Fruit fly (Drosophila melanogaster) whole organism, embryonic: Measurements from ENCODE around the gene SamDC.

ENCODE experiments used
- Antp ChIP-seq: fragments of 200-800 bp; sonication (Bioruptor generic); optimal IDR thresholded peaks from 3 replicates; lab custom pipeline; 2016; ENCODE audit warnings: missing biosample characterization, missing genetic modification characterization
- Atf-2 ChIP-seq: fragments of 200-800 bp; sonication (Bioruptor generic); optimal IDR thresholded peaks from 2 replicates; lab custom pipeline; 2016; ENCODE audit warnings: missing biosample characterization, missing genetic modification characterization
- CG10979 ChIP-seq: fragments of 200-800 bp; sonication (Bioruptor generic); optimal IDR thresholded peaks from 2 replicates; lab custom pipeline; 2018; ENCODE audit warnings: missing biosample characterization, mild to moderate bottlenecking, missing genetic modification characterization, moderate library complexity
- CG11456 ChIP-seq: fragments of 200-800 bp; sonication (Bioruptor generic); IDR thresholded peaks from 3 replicates; pipeline ENCODE4 v1.3.6; 2022; ENCODE audit warnings: missing biosample characterization, missing genetic modification characterization
- CG11560 ChIP-seq: fragments of 200-800 bp; sonication (Bioruptor generic); IDR thresholded peaks from 3 replicates; pipeline ENCODE4 v1.3.6; 2022; ENCODE audit warnings: missing biosample characterization, missing genetic modification characterization
- CG11723 ChIP-seq: fragments of 200-800 bp; sonication (Bioruptor generic); optimal IDR thresholded peaks from 2 replicates; lab custom pipeline; 2017; ENCODE audit warnings: missing biosample characterization, mild to moderate bottlenecking, missing genetic modification characterization
- CG12391 ChIP-seq: fragments of 200-800 bp; sonication (Bioruptor generic); optimal IDR thresholded peaks from 3 replicates; lab custom pipeline; 2018; ENCODE audit warnings: missing biosample characterization, mild to moderate bottlenecking, missing genetic modification characterization, moderate library complexity
- CG13287 ChIP-seq: fragments of 200-800 bp; sonication (Bioruptor generic); IDR thresholded peaks from 2 replicates; pipeline ENCODE4 v1.3.6; 2022; ENCODE audit warnings: missing biosample characterization, missing genetic modification characterization; ENCODE audit not compliant: partially characterized antibody
- CG13296 ChIP-seq: fragments of 200-800 bp; sonication (Bioruptor generic); optimal IDR thresholded peaks from 3 replicates; lab custom pipeline; 2018; ENCODE audit warnings: missing biosample characterization, mild to moderate bottlenecking, missing genetic modification characterization
- CG2116 ChIP-seq: fragments of 200-800 bp; sonication (Bioruptor generic); optimal IDR thresholded peaks from 3 replicates; lab custom pipeline; 2018; ENCODE audit warnings: missing biosample characterization, mild to moderate bottlenecking, missing genetic modification characterization
- CG2199 ChIP-seq: fragments of 200-800 bp; sonication (Bioruptor generic); IDR thresholded peaks from 3 replicates; pipeline ENCODE4 v1.3.6; 2022; ENCODE audit warnings: missing biosample characterization, missing genetic modification characterization
- CG33557 ChIP-seq: fragments of 200-800 bp; sonication (Bioruptor generic); optimal IDR thresholded peaks from 2 replicates; lab custom pipeline; 2019; ENCODE audit warnings: missing biosample characterization, mild to moderate bottlenecking, missing genetic modification characterization, moderate library complexity
- CG34224 ChIP-seq: fragments of 200-800 bp; sonication (Bioruptor generic); IDR thresholded peaks from 3 replicates; pipeline ENCODE4 v1.3.6; 2022; ENCODE audit warnings: missing biosample characterization, missing genetic modification characterization; ENCODE audit not compliant: partially characterized antibody
- CG6689 ChIP-seq: fragments of 200-800 bp; sonication (Bioruptor generic); IDR thresholded peaks from 2 replicates; pipeline ENCODE4 v1.3.6; 2022; ENCODE audit warnings: missing biosample characterization, missing genetic modification characterization
- CG7357 ChIP-seq: fragments of 200-800 bp; sonication (Bioruptor generic); IDR thresholded peaks from 3 replicates; pipeline ENCODE4 v1.3.6; 2022; ENCODE audit warnings: missing biosample characterization, missing genetic modification characterization
- CG9797 ChIP-seq: fragments of 200-800 bp; sonication (Bioruptor generic); optimal IDR thresholded peaks from 3 replicates; lab custom pipeline; 2018; ENCODE audit warnings: missing biosample characterization, mild to moderate bottlenecking, missing genetic modification characterization
- Chrac-16 ChIP-seq: fragments of 200-800 bp; sonication (Bioruptor generic); optimal IDR thresholded peaks from 3 replicates; lab custom pipeline; 2016; ENCODE audit warnings: missing biosample characterization, missing genetic modification characterization
- CrebB ChIP-seq: fragments of 200-800 bp; sonication (Bioruptor generic); optimal IDR thresholded peaks from 3 replicates; lab custom pipeline; 2018; ENCODE audit warnings: missing biosample characterization, mild to moderate bottlenecking, missing genetic modification characterization
- Doc3 ChIP-seq: fragments of 200-800 bp; sonication (Bioruptor generic); IDR thresholded peaks from 3 replicates; pipeline ENCODE4 v1.3.6; 2022; ENCODE audit warnings: missing biosample characterization, missing genetic modification characterization; ENCODE audit not compliant: partially characterized antibody
- Fer3 ChIP-seq: fragments of 200-800 bp; sonication (Bioruptor generic); optimal IDR thresholded peaks from 2 replicates; lab custom pipeline; 2018; ENCODE audit warnings: missing biosample characterization, mild to moderate bottlenecking, missing genetic modification characterization, moderate library complexity
- GATAe ChIP-seq: fragments of 200-800 bp; sonication (Bioruptor generic); conservative IDR thresholded peaks from 2 replicates; pipeline ENCODE4 v1.3.6; 2022; ENCODE audit warnings: missing biosample characterization, missing genetic modification characterization
- H2.0 ChIP-seq: fragments of 200-800 bp; sonication (Bioruptor generic); IDR thresholded peaks from 2 replicates; pipeline ENCODE4 v1.3.6; 2022; ENCODE audit warnings: missing biosample characterization, missing genetic modification characterization
- Hand ChIP-seq: fragments of 200-800 bp; sonication (Bioruptor generic); optimal IDR thresholded peaks from 2 replicates; lab custom pipeline; 2017; ENCODE audit warnings: mild to moderate bottlenecking, missing biosample characterization, missing genetic modification reagents, missing genetic modification characterization
- Hr78 ChIP-seq, 2 experiments: fragments of 200-800 bp in 1 of 2; fragments of >200 bp in 1 of 2; sonication (Bioruptor generic) in 1 of 2; optimal IDR thresholded peaks; 2 replicates each; lab custom pipeline; 2017 to 2019; ENCODE audit warnings: missing biosample characterization in 2 of 2, missing genetic modification characterization in 2 of 2, mild to moderate bottlenecking in 1 of 2, moderate library complexity in 1 of 2
- Myb ChIP-seq: fragments of 200-800 bp; sonication (Bioruptor generic); optimal IDR thresholded peaks from 2 replicates; lab custom pipeline; 2016; ENCODE audit warnings: missing biosample characterization, missing genetic modification characterization
- PHDP ChIP-seq: fragments of 200-800 bp; sonication (Bioruptor generic); optimal IDR thresholded peaks from 3 replicates; lab custom pipeline; 2018; ENCODE audit warnings: missing biosample characterization, mild to moderate bottlenecking, missing genetic modification characterization, moderate library complexity
- Pdp1 ChIP-seq, 2 experiments: fragments of 200-800 bp; sonication (Bioruptor generic); optimal IDR thresholded peaks; 3 replicates each; lab custom pipeline; 2016; ENCODE audit warnings: missing biosample characterization in 2 of 2, missing genetic modification characterization in 2 of 2, mild to moderate bottlenecking in 1 of 2, moderate library complexity in 1 of 2
- Ptx1 ChIP-seq: fragments of 200-800 bp; sonication (Bioruptor generic); IDR thresholded peaks from 2 replicates; pipeline ENCODE4 v1.3.6; 2022; ENCODE audit warnings: missing biosample characterization, missing genetic modification characterization
- Rfx ChIP-seq: fragments of 200-800 bp; sonication (Bioruptor generic); IDR thresholded peaks from 2 replicates; pipeline ENCODE4 v1.3.6; 2022; ENCODE audit warnings: missing biosample characterization, missing genetic modification characterization
- Rx ChIP-seq: fragments of 200-800 bp; sonication (Bioruptor generic); IDR thresholded peaks from 2 replicates; pipeline ENCODE4 v1.3.6; 2022; ENCODE audit warnings: missing biosample characterization, missing genetic modification characterization
- Sin3A ChIP-seq: fragments of >200 bp; optimal IDR thresholded peaks from 2 replicates; lab custom pipeline; 2018
- Xbp1 ChIP-seq: fragments of 200-800 bp; sonication (Bioruptor generic); optimal IDR thresholded peaks from 3 replicates; lab custom pipeline; 2016; ENCODE audit warnings: missing biosample characterization, mild to moderate bottlenecking, missing genetic modification characterization
- btn ChIP-seq: fragments of 200-800 bp; sonication (Bioruptor generic); optimal IDR thresholded peaks from 2 replicates; lab custom pipeline; 2016; ENCODE audit warnings: missing biosample characterization, missing genetic modification characterization
- caup ChIP-seq: fragments of 200-800 bp; sonication (Bioruptor generic); optimal IDR thresholded peaks from 3 replicates; lab custom pipeline; 2017; ENCODE audit warnings: missing biosample characterization, mild to moderate bottlenecking, missing genetic modification characterization, moderate library complexity; ENCODE audit not compliant: severe bottlenecking
- croc ChIP-seq: fragments of 200-800 bp; sonication (Bioruptor generic); conservative IDR thresholded peaks from 3 replicates; pipeline ENCODE4 v1.3.6; 2022; ENCODE audit warnings: missing biosample characterization, missing genetic modification characterization
- da ChIP-seq: fragments of 200-800 bp; sonication (Bioruptor generic); optimal IDR thresholded peaks from 2 replicates; lab custom pipeline; 2016; ENCODE audit warnings: missing biosample characterization, missing genetic modification characterization
- fd3F ChIP-seq: fragments of 200-800 bp; sonication (Bioruptor generic); optimal IDR thresholded peaks from 2 replicates; lab custom pipeline; 2018; ENCODE audit warnings: missing biosample characterization, mild to moderate bottlenecking, missing genetic modification characterization, moderate library complexity
- gsb-n ChIP-seq: fragments of 200-800 bp; sonication (Bioruptor generic); optimal IDR thresholded peaks from 3 replicates; lab custom pipeline; 2018; ENCODE audit warnings: missing biosample characterization, mild to moderate bottlenecking, missing genetic modification characterization
- hb ChIP-seq: fragments of 200-800 bp; sonication (Bioruptor generic); IDR thresholded peaks from 3 replicates; pipeline ENCODE4 v1.3.6; 2022; ENCODE audit warnings: missing biosample characterization, missing genetic modification characterization; ENCODE audit not compliant: partially characterized antibody
- jigr1 ChIP-seq: fragments of 200-800 bp; sonication (Bioruptor generic); IDR thresholded peaks from 3 replicates; pipeline ENCODE4 v1.3.6; 2022; ENCODE audit warnings: missing biosample characterization, missing genetic modification characterization
- phol ChIP-seq: fragments of 200-800 bp; sonication (Bioruptor generic); optimal IDR thresholded peaks from 3 replicates; lab custom pipeline; 2018; ENCODE audit warnings: missing biosample characterization, mild to moderate bottlenecking, missing genetic modification characterization, moderate library complexity
- pnt ChIP-seq: fragments of 200-800 bp; sonication (Bioruptor generic); optimal IDR thresholded peaks from 3 replicates; lab custom pipeline; 2016; ENCODE audit warnings: missing biosample characterization, missing genetic modification characterization
- scrt ChIP-seq: fragments of 200-800 bp; sonication (Bioruptor generic); optimal IDR thresholded peaks from 2 replicates; lab custom pipeline; 2018; ENCODE audit warnings: missing biosample characterization, mild to moderate bottlenecking, missing genetic modification characterization, moderate library complexity
- seq ChIP-seq: fragments of 200-800 bp; sonication (Bioruptor generic); IDR thresholded peaks from 2 replicates; pipeline ENCODE4 v1.3.6; 2022; ENCODE audit warnings: missing biosample characterization, missing genetic modification characterization
- sim ChIP-seq: fragments of 200-800 bp; sonication (Bioruptor generic); IDR thresholded peaks from 2 replicates; pipeline ENCODE4 v1.3.6; 2022; ENCODE audit warnings: missing biosample characterization, missing genetic modification characterization
- sisA ChIP-seq: fragments of 200-800 bp; sonication (Bioruptor generic); IDR thresholded peaks from 2 replicates; pipeline ENCODE4 v1.3.6; 2022; ENCODE audit warnings: missing biosample characterization, missing genetic modification characterization
- slbo ChIP-seq: fragments of 200-800 bp; sonication (Bioruptor generic); IDR thresholded peaks from 2 replicates; pipeline ENCODE4 v1.3.6; 2022; ENCODE audit warnings: missing biosample characterization, missing genetic modification characterization
- tna ChIP-seq: fragments of 200-800 bp; sonication (Bioruptor generic); IDR thresholded peaks from 2 replicates; pipeline ENCODE4 v1.3.6; 2022; ENCODE audit warnings: missing biosample characterization, missing genetic modification characterization; ENCODE audit not compliant: partially characterized antibody
- vnd ChIP-seq: fragments of 200-800 bp; sonication (Bioruptor generic); IDR thresholded peaks from 3 replicates; pipeline ENCODE4 v1.3.6; 2022; ENCODE audit warnings: missing biosample characterization, missing genetic modification characterization; ENCODE audit not compliant: partially characterized antibody
- wor ChIP-seq: fragments of 200-800 bp; sonication (Bioruptor generic); IDR thresholded peaks from 2 replicates; pipeline ENCODE4 v1.3.6; 2022; ENCODE audit warnings: missing biosample characterization, missing genetic modification characterization

The SamDC gene

DNA sequence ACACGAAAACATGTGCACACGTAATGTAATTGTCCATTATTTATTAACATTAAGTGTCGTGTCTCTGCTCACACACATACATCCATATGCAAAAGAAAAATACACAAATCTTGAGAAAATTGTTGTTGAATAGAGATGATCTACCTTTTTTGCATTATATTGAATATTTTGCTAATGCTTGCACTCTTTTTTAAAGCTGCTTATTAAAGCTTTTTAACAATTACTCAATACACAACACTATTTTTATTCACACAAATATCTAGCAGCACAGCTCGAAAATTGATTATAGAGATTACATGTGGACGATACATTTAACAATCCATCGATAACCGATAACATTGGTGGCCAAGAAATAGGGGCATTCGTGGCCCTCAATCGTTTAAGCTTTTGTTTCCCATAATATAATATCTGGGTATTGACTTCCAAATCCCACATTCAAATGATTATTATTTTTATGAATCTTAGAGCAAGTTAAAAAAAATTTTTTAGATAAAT, 47.1 kb upstream of the SamDC start, which contains the start of gene Ufd4 (continued):
- no peak for TF ChIP-seq caup (GFP tag; lab: Kevin White, UChicago)
- 0 out of 3 replicates have a peak, but pooled peaks have one; percentile 36 for TF ChIP-seq Doc3 (GFP tag; lab: Robert Waterston, UW)
- no peak for TF ChIP-seq Antp (GFP tag; lab: Kevin White, UChicago)
- TF ChIP-seq CG12391 (tag; lab: Kevin White, UChicago) = peak; percentile 82
- TF ChIP-seq croc (GFP tag; lab: Robert Waterston, UW) = no peak
- TF ChIP-seq CrebB (tag; lab: Kevin White, UChicago) = peak; percentile 9
- TF ChIP-seq CG13287 = peak; percentile 60; the same call in 1 of the 2 replicates
- TF ChIP-seq CG7357 (GFP tag; lab: Robert Waterston, UW) = no peak
- TF ChIP-seq Pdp1 (GFP tag; optimal IDR thresholded peaks at IDR 0.05; lab: Kevin White, UChicago) = peak; percentile 45 to 80
- no peak for TF ChIP-seq Ptx1 (GFP tag; lab: Robert Waterston, UW)
- TF ChIP-seq jigr1 = no peak
- no peak for TF ChIP-seq CG11560 (tag; lab: Robert Waterston, UW)
- TF ChIP-seq hb = no peak
- no peak for TF ChIP-seq Sin3A
- TF ChIP-seq Fer3 = no peak
- TF ChIP-seq CG13296 (GFP tag; lab: Kevin White, UChicago) = peak; percentile 76
- TF ChIP-seq H2.0 (GFP tag; lab: Robert Waterston, UW) = peak; percentile 32; the same call in 1 of the 2 replicates
- no peak for TF ChIP-seq wor (GFP tag; lab: Robert Waterston, UW)
- peak; percentile 14 for TF ChIP-seq btn
- TF ChIP-seq Atf-2 (GFP tag; lab: Kevin White, UChicago) = peak; percentile 27
- TF ChIP-seq CG33557 (GFP tag; lab: Kevin White, UChicago) = no peak
- peak; percentile 55 for TF ChIP-seq Chrac-16
- TF ChIP-seq phol (tag; lab: Kevin White, UChicago) = peak; percentile 73
- no peak; the same call in 1 of the 2 replicates for TF ChIP-seq slbo (GFP tag; lab: Robert Waterston, UW)
- TF ChIP-seq CG11456 (GFP tag; lab: Robert Waterston, UW) = no peak
- TF ChIP-seq CG6689 (GFP tag; lab: Robert Waterston, UW) = peak; percentile 75; the same call in 1 of the 2 replicates
- no peak for TF ChIP-seq vnd (GFP tag; lab: Robert Waterston, UW)
- peak; percentile 64 for TF ChIP-seq CG10979 (tag; lab: Kevin White, UChicago)
- TF ChIP-seq gsb-n (tag; lab: Kevin White, UChicago) = no peak
- peak; percentile 60 for TF ChIP-seq fd3F (GFP tag; lab: Kevin White, UChicago)
- no peak for TF ChIP-seq Hr78 (GFP tag; optimal IDR thresholded peaks at IDR 0.05; lab: Kevin White, UChicago)
- TF ChIP-seq scrt (GFP tag; lab: Kevin White, UChicago) = no peak
- TF ChIP-seq CG11723 (GFP tag; lab: Kevin White, UChicago) = no peak
- no peak for TF ChIP-seq seq
- peak; percentile 21 for TF ChIP-seq Myb (GFP tag; lab: Kevin White, UChicago)
- TF ChIP-seq sim (GFP tag; lab: Robert Waterston, UW) = peak; percentile 54; the same call in 1 of the 2 replicates
- TF ChIP-seq CG2199 (GFP tag; lab: Robert Waterston, UW) = 0 out of 3 replicates have a peak, but pooled peaks have one; percentile 7
- no peak for TF ChIP-seq PHDP (tag; lab: Kevin White, UChicago)
- TF ChIP-seq Rfx = no peak; the same call in 1 of the 2 replicates
- no peak for TF ChIP-seq CG9797
- TF ChIP-seq CG34224 = peak; percentile 17; the same call in 1 of the 3 replicates
- no peak for TF ChIP-seq da (GFP tag; lab: Kevin White, UChicago)
- peak; percentile 43 for TF ChIP-seq CG2116 (GFP tag; lab: Kevin White, UChicago)
- peak; percentile 81 for TF ChIP-seq Hand (GFP tag; lab: Kevin White, UChicago)
- TF ChIP-seq pnt = peak; percentile 8
- TF ChIP-seq GATAe (GFP tag; lab: Robert Waterston, UW) = no peak
- no peak for TF ChIP-seq tna
- TF ChIP-seq Rx (GFP tag; lab: Robert Waterston, UW) = no peak
- peak; percentile 76 for TF ChIP-seq Xbp1 (GFP tag; lab: Kevin White, UChicago)
- no peak for TF ChIP-seq sisA (GFP tag; lab: Robert Waterston, UW)
